Worm (Caenorhabditis elegans) whole organism, L2 larva: Measurements from ENCODE around the gene C05E4.12.

Experiments used
- ZK546.5 ChIP-seq: sonication (generic microtip); optimal IDR thresholded peaks from 2 replicates; lab custom pipeline; 2017; ENCODE audit warnings: missing biosample characterization, missing genetic modification characterization
- lin-39 ChIP-seq: fragments of 150-350 bp; optimal IDR thresholded peaks from 2 replicates; lab custom pipeline; 2014; ENCODE audit warnings: missing biosample characterization, missing genetic modification reagents, missing genetic modification characterization
- ztf-11 ChIP-seq: sonication (generic microtip); optimal IDR thresholded peaks from 2 replicates; lab custom pipeline; 2017; ENCODE audit warnings: missing biosample characterization, missing genetic modification characterization
- ztf-4 ChIP-seq: fragments of 150-350 bp; optimal IDR thresholded peaks from 2 replicates; lab custom pipeline; 2014; ENCODE audit warnings: missing biosample characterization, missing genetic modification characterization

- TF ChIP-seq lin-39 (tag; lab: Kevin White, UChicago), result no peak
- no peak for TF ChIP-seq ztf-11 (tag; lab: Kevin White, UChicago)
- no peak for TF ChIP-seq ZK546.5 (tag; lab: Kevin White, UChicago)
- TF ChIP-seq ztf-4 (tag; lab: Kevin White, UChicago), result no peak
These were observed 23.0 kb downstream of the C05E4.12 start, which contains the start of gene srj-24 for ce11 chrV:738770-739169.
